Worm (Caenorhabditis elegans): Measurements from ENCODE around the gene ent-4.

ce11 chrIV:13755619-13756018 lies 28.9 kb downstream of the ent-4 start:
- TF ChIP-seq lsy-2 (tag; optimal IDR thresholded peaks at IDR 0.05) (no peak), nhr-237 (tag; optimal IDR thresholded peaks at IDR 0.05) (no peak), snpc-4 (tag; optimal IDR thresholded peaks at IDR 0.05) (no peak), unc-62 (GFP tag; optimal IDR thresholded peaks at IDR 0.05) (no peak), egl-27 (tag; optimal IDR thresholded peaks at IDR 0.05) (no peak)

All from whole organism, L2 larva.